Worm (Caenorhabditis elegans) whole organism, L4 larva: ENCODE data around the gene oac-53.

Experiments
- D1046.2 ChIP-seq: fragments of 200-800 bp; sonication (Bioruptor generic); IDR thresholded peaks from 2 replicates; pipeline ENCODE4 v1.3.6; 2022; ENCODE audit warnings: missing genetic modification characterization, missing compliant biosample characterization
- F10B5.3 ChIP-seq: sonication (generic microtip); optimal IDR thresholded peaks from 2 replicates; lab custom pipeline; 2016; ENCODE audit warnings: mild to moderate bottlenecking, missing genetic modification characterization, missing compliant biosample characterization
- R02D3.7 ChIP-seq: fragments of 150-350 bp; sonication (generic microtip); optimal IDR thresholded peaks from 3 replicates; lab custom pipeline; 2014; ENCODE audit warnings: missing biosample characterization, missing genetic modification characterization
- T26A8.4 ChIP-seq: fragments of 200-800 bp; sonication (Bioruptor generic); IDR thresholded peaks from 2 replicates; pipeline ENCODE4 v1.3.6; 2022; ENCODE audit warnings: missing genetic modification characterization, missing compliant biosample characterization
- Y48G9A.11 ChIP-seq: fragments of 200-800 bp; sonication (Bioruptor generic); IDR thresholded peaks from 2 replicates; pipeline ENCODE4 v1.3.6; 2022; ENCODE audit warnings: missing genetic modification reagents, missing genetic modification characterization, missing compliant biosample characterization
- arid-1 ChIP-seq: fragments of 200-800 bp; sonication (Bioruptor generic); conservative IDR thresholded peaks from 2 replicates; pipeline ENCODE4 v1.3.6; 2022; ENCODE audit warnings: missing genetic modification reagents, missing genetic modification characterization, missing compliant biosample characterization
- attf-4 ChIP-seq: sonication (generic microtip); optimal IDR thresholded peaks from 3 replicates; lab custom pipeline; 2017; ENCODE audit warnings: missing biosample characterization, missing genetic modification characterization
- ceh-28 ChIP-seq: fragments of 150-350 bp; optimal IDR thresholded peaks from 2 replicates; lab custom pipeline; 2014; ENCODE audit warnings: missing biosample characterization, missing genetic modification reagents, missing genetic modification characterization
- ceh-62 ChIP-seq: sonication (generic microtip); optimal IDR thresholded peaks from 2 replicates; lab custom pipeline; 2017; ENCODE audit warnings: missing biosample characterization, missing genetic modification characterization
- ceh-82 ChIP-seq: sonication (generic microtip); optimal IDR thresholded peaks from 2 replicates; lab custom pipeline; 2017; ENCODE audit warnings: missing biosample characterization, missing genetic modification characterization
- ctbp-1 ChIP-seq: fragments of 200-800 bp; sonication (Bioruptor generic); IDR thresholded peaks from 2 replicates; pipeline ENCODE4 v1.3.6; 2022; ENCODE audit warnings: missing genetic modification reagents, missing genetic modification characterization, missing compliant biosample characterization
- daf-16 ChIP-seq, 3 experiments: sonication (generic microtip); optimal IDR thresholded peaks; 2 replicates each; lab custom pipeline; 2016 to 2017; ENCODE audit warnings: missing genetic modification characterization in 3 of 3, missing genetic modification reagents in 3 of 3, mild to moderate bottlenecking in 2 of 3, missing compliant biosample characterization in 2 of 3, missing biosample characterization in 1 of 3, moderate library complexity in 1 of 3
- dmd-6 ChIP-seq: fragments of 200-800 bp; sonication (Bioruptor generic); IDR thresholded peaks from 2 replicates; pipeline ENCODE4 v1.3.6; 2022; ENCODE audit warnings: missing genetic modification reagents, missing genetic modification characterization, missing compliant biosample characterization
- dve-1 ChIP-seq: sonication (generic microtip); optimal IDR thresholded peaks from 2 replicates; lab custom pipeline; 2017; ENCODE audit warnings: antibody characterized with exemption, mild to moderate bottlenecking, missing genetic modification characterization, missing compliant biosample characterization; ENCODE audit not compliant: insufficient read depth
- egl-43 ChIP-seq: fragments of 200-800 bp; sonication (Bioruptor generic); IDR thresholded peaks from 2 replicates; pipeline ENCODE4 v1.3.6; 2022; ENCODE audit warnings: missing genetic modification reagents, missing genetic modification characterization, missing compliant biosample characterization
- fkh-10 ChIP-seq: fragments of 150-350 bp; optimal IDR thresholded peaks from 2 replicates; lab custom pipeline; 2014; ENCODE audit warnings: missing biosample characterization, missing genetic modification reagents, missing genetic modification characterization
- hmg-1.1 ChIP-seq: fragments of 200-800 bp; sonication (Bioruptor generic); IDR thresholded peaks from 2 replicates; pipeline ENCODE4 v1.3.6; 2022; ENCODE audit warnings: missing genetic modification reagents, missing genetic modification characterization, missing compliant biosample characterization
- lim-7 ChIP-seq: fragments of 200-800 bp; sonication (Bioruptor generic); IDR thresholded peaks from 2 replicates; pipeline ENCODE4 v1.3.6; 2022; ENCODE audit warnings: missing genetic modification characterization, missing compliant biosample characterization
- lir-3 ChIP-seq: sonication (generic microtip); optimal IDR thresholded peaks from 2 replicates; lab custom pipeline; 2016; ENCODE audit warnings: mild to moderate bottlenecking, missing genetic modification characterization, missing compliant biosample characterization
- mdt-29 ChIP-seq: fragments of 200-800 bp; sonication (Bioruptor generic); IDR thresholded peaks from 2 replicates; pipeline ENCODE4 v1.3.6; 2022; ENCODE audit warnings: missing genetic modification reagents, missing genetic modification characterization, missing compliant biosample characterization
- nhr-111 ChIP-seq: fragments of 200-800 bp; sonication (Bioruptor generic); optimal IDR thresholded peaks from 2 replicates; lab custom pipeline; 2018; ENCODE audit warnings: mild to moderate bottlenecking, missing genetic modification characterization, missing compliant biosample characterization
- nhr-237 ChIP-seq: sonication (generic microtip); optimal IDR thresholded peaks from 2 replicates; lab custom pipeline; 2017; ENCODE audit warnings: missing biosample characterization, missing genetic modification characterization
- nhr-25 ChIP-seq: sonication (generic microtip); optimal IDR thresholded peaks from 2 replicates; lab custom pipeline; 2017; ENCODE audit warnings: missing genetic modification characterization, mild to moderate bottlenecking, missing compliant biosample characterization, antibody characterized with exemption, moderate library complexity, borderline replicate concordance; ENCODE audit not compliant: insufficient read depth
- nhr-6 ChIP-seq: fragments of 150-350 bp; optimal IDR thresholded peaks from 2 replicates; lab custom pipeline; 2014; ENCODE audit warnings: missing biosample characterization, missing genetic modification characterization
- nhr-77 ChIP-seq: fragments of 150-350 bp; optimal IDR thresholded peaks from 2 replicates; lab custom pipeline; 2014; ENCODE audit warnings: missing biosample characterization, missing genetic modification characterization
- pha-4 ChIP-seq, 2 experiments: fragments of 150-350 bp in 1 of 2; fragments of 200-800 bp in 1 of 2; sonication (Bioruptor generic) in 1 of 2; IDR thresholded peaks in 1 of 2; optimal IDR thresholded peaks in 1 of 2; 2 replicates each; pipeline versions ENCODE4 v1.3.6 to Lab custom; 2014 to 2022; ENCODE audit warnings: missing genetic modification characterization in 2 of 2, missing genetic modification reagents in 2 of 2, missing biosample characterization in 1 of 2, missing compliant biosample characterization in 1 of 2
- php-3 ChIP-seq: fragments of 200-800 bp; sonication (Bioruptor generic); IDR thresholded peaks from 2 replicates; pipeline ENCODE4 v1.3.6; 2022; ENCODE audit warnings: missing genetic modification reagents, missing genetic modification characterization, missing compliant biosample characterization
- pqm-1 ChIP-seq: sonication (generic microtip); optimal IDR thresholded peaks from 2 replicates; lab custom pipeline; 2017; ENCODE audit warnings: missing biosample characterization, missing genetic modification characterization
- snpc-1.2 ChIP-seq: fragments of 200-800 bp; sonication (Bioruptor generic); IDR thresholded peaks from 2 replicates; pipeline ENCODE4 v1.3.6; 2022; ENCODE audit warnings: missing genetic modification reagents, missing genetic modification characterization, missing compliant biosample characterization
- spr-3 ChIP-seq: fragments of 200-800 bp; sonication (Bioruptor generic); optimal IDR thresholded peaks from 2 replicates; lab custom pipeline; 2018; ENCODE audit warnings: mild to moderate bottlenecking, missing genetic modification characterization, missing compliant biosample characterization
- tag-97 ChIP-seq: fragments of 200-800 bp; sonication (Bioruptor generic); IDR thresholded peaks from 2 replicates; pipeline ENCODE4 v1.3.6; 2022; ENCODE audit warnings: missing genetic modification characterization, missing compliant biosample characterization
- unc-62 ChIP-seq, 3 experiments: fragments of 150-350 bp in 1 of 3; sonication (generic microtip); optimal IDR thresholded peaks in 2 of 3; peaks in 1 of 3; 1 replicate in 1 of 3; 2 replicates in 2 of 3; lab custom pipeline; 2014 to 2017; ENCODE audit warnings: missing biosample characterization in 3 of 3, missing genetic modification characterization in 3 of 3, missing genetic modification reagents in 3 of 3, missing genotype in 1 of 3
- vab-7 ChIP-seq: fragments of 200-800 bp; sonication (Bioruptor generic); IDR thresholded peaks from 2 replicates; pipeline ENCODE4 v1.3.6; 2022; ENCODE audit warnings: missing genetic modification reagents, missing genetic modification characterization, missing compliant biosample characterization
- zag-1 ChIP-seq: fragments of 150-350 bp; optimal IDR thresholded peaks from 2 replicates; lab custom pipeline; 2014; ENCODE audit warnings: missing biosample characterization, missing genetic modification characterization
- zfp-2 ChIP-seq: sonication (generic microtip); optimal IDR thresholded peaks from 2 replicates; lab custom pipeline; 2016; ENCODE audit warnings: mild to moderate bottlenecking, missing genetic modification characterization, missing compliant biosample characterization
- zfp-3 ChIP-seq: fragments of 200-800 bp; sonication (Bioruptor generic); conservative IDR thresholded peaks from 2 replicates; pipeline ENCODE4 v1.3.6; 2022; ENCODE audit warnings: missing genetic modification reagents, missing genetic modification characterization, missing compliant biosample characterization
- ztf-11 ChIP-seq: fragments of 150-350 bp; optimal IDR thresholded peaks from 2 replicates; lab custom pipeline; 2014; ENCODE audit warnings: missing biosample characterization, missing genetic modification characterization

Gene oac-53

ce11 chrV:16622754-16623261 lies 5.0 kb downstream of the oac-53 start, which contains the start of gene Y70C5A.2:
Gene Y70C5A.2, minus strand, starts transcription at chrV:16623211.
- no peak for TF ChIP-seq nhr-6 (tag; lab: Kevin White, UChicago)
- TF ChIP-seq unc-62 (GFP tag; optimal IDR thresholded peaks at IDR 0.05 in 1 of 2; lab: Kevin White, UChicago) = peak in 1 of 2 experiments; percentile 20
- no peak for TF ChIP-seq unc-62 (tag; optimal IDR thresholded peaks at IDR 0.05; lab: Kevin White, UChicago)
- 0 out of 2 replicates have a peak, but pooled peaks have one; percentile 9 for TF ChIP-seq snpc-1.2 (GFP tag; lab: Robert Waterston, UW)

ce11 chrV:16621894-16622293 lies 5.9 kb downstream of the oac-53 start:
- TF ChIP-seq lim-7 (GFP tag; lab: Robert Waterston, UW) (peak; percentile 77), mdt-29 (GFP tag; lab: Robert Waterston, UW) (0 out of 2 replicates have a peak, but pooled peaks have one; percentile 26), ztf-11 (no peak), T26A8.4 (GFP tag; lab: Robert Waterston, UW) (peak; percentile 27; the same call in 1 of the 2 replicates), nhr-237 (tag; lab: Kevin White, UChicago) (no peak), spr-3 (peak; percentile 33), arid-1 (peak; percentile 49; the same call in 1 of the 2 replicates), ctbp-1 (GFP tag; lab: Robert Waterston, UW) (no peak), nhr-111 (GFP tag; lab: Kevin White, UChicago) (peak; percentile 1), ceh-82 (tag; lab: Kevin White, UChicago) (no peak), D1046.2 (GFP tag; lab: Robert Waterston, UW) (0 out of 2 replicates have a peak, but pooled peaks have one; percentile 53), dmd-6 (GFP tag; lab: Robert Waterston, UW) (peak; percentile 38), ceh-28 (no peak), nhr-6 (tag; lab: Kevin White, UChicago) (no peak), Y48G9A.11 (GFP tag; lab: Robert Waterston, UW) (no peak), vab-7 (peak; percentile 54; the same call in 1 of the 2 replicates), zfp-3 (GFP tag; lab: Robert Waterston, UW) (no peak)

DNA sequence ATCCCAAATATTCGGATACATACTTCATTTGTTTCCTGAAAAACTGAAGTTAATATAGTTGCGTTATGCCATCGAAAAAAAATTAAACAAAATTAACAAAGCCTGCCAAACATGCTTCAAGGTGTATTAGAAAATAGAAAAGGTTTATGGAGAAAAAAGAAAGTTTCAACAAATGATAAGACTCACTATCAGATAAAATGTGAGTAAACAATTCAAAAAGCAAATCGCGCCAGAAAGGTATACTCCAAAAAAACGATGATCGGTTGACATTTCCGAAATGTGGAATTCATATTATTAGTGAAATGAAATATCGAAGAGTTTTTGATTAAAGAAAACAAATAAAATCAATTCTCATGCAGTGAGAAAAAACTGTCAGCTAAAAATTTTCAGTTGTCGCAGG lies 6.9 kb downstream of the oac-53 start, which contains the start of gene Y70C5A.3:
Y70C5A.3 (minus strand) TSS at position 50 of the 400 bp plus-strand sequence.
- TF ChIP-seq zag-1 (tag; lab: Kevin White, UChicago) (no peak), egl-43 (no peak), tag-97 (GFP tag; lab: Robert Waterston, UW) (no peak), R02D3.7 (no peak), nhr-6 (tag; lab: Kevin White, UChicago) (no peak), F10B5.3 (tag; lab: Kevin White, UChicago) (no peak), php-3 (no peak), pqm-1 (tag; lab: Kevin White, UChicago) (peak; percentile 34), unc-62 (GFP tag; optimal IDR thresholded peaks at IDR 0.05 in 1 of 2; lab: Kevin White, UChicago) (peak in 1 of 2 experiments; percentile 76), unc-62 (tag; optimal IDR thresholded peaks at IDR 0.05; lab: Kevin White, UChicago) (no peak), zfp-2 (tag; lab: Kevin White, UChicago) (no peak), nhr-77 (tag; lab: Kevin White, UChicago) (no peak), dve-1 (tag; lab: Kevin White, UChicago) (peak; percentile 42), nhr-25 (tag; lab: Kevin White, UChicago) (no peak), lir-3 (tag; lab: Kevin White, UChicago) (no peak), spr-3 (no peak), fkh-10 (GFP tag; lab: Kevin White, UChicago) (no peak), hmg-1.1 (GFP tag; lab: Robert Waterston, UW) (no peak), ceh-62 (no peak), attf-4 (tag; lab: Kevin White, UChicago) (no peak), pha-4 (GFP tag; IDR thresholded peaks at IDR 0.05; lab: Robert Waterston, UW) (no peak), pha-4 (tag; optimal IDR thresholded peaks at IDR 0.05; lab: Kevin White, UChicago) (no peak), daf-16 (GFP tag; optimal IDR thresholded peaks at IDR 0.05; lab: Kevin White, UChicago) (no peak), daf-16 (tag; optimal IDR thresholded peaks at IDR 0.05; lab: Kevin White, UChicago) (peak; percentile 92)
